Worm (Caenorhabditis elegans): ENCODE results near the gene T10H9.8.
A peak's percentile ranks its signal among the peaks of the same experiment; 100 is the strongest.

T10H9.8 gene

DNA sequence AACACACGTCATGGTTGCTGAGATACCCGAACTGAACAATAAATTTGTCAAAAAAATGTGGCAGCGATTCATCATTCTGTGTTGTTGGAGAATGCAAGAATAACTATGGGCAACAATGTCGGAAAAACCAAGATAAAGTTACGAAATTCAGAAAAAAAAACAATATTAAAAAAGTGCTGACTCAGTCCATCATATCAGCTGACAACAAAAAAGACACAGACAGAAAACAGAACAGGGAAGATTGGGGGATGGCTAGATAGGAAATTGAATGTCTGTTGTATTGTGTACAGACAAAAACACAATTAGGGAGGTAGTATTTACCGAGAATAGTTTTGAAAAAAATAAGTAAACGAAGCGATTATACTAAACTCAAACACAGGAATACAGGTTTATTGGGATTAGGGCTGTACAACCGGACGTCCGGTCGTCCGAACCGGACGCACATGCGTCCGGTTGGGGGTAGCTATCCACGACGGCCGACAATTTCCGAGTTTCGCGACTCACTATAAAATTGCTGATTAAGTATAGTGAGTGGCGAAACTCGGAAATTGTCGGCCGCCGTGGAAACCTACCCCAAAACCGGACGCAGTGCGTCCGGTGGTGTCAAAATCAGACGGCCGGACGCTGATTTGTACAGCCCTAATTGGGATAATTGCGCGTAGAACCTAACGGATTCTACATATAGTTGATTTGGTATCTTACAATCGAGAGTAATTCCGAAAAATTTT, 5.5 kb downstream of the T10H9.8 start:
- TF ChIP-seq xnd-1 (tag; optimal IDR thresholded peaks at IDR 0.05): peak; percentile 22
- no peak for TF ChIP-seq tlf-1 (GFP tag; optimal IDR thresholded peaks at IDR 0.05)
- TF ChIP-seq cebp-2 (GFP tag; IDR thresholded peaks at IDR 0.05): no peak
- TF ChIP-seq nhr-90 (tag; optimal IDR thresholded peaks at IDR 0.05): no peak
- no peak for TF ChIP-seq efl-1 (GFP tag; optimal IDR thresholded peaks at IDR 0.05)
- TF ChIP-seq B0261.1 (tag; optimal IDR thresholded peaks at IDR 0.05): no peak
- TF ChIP-seq snpc-1.1 (tag; optimal IDR thresholded peaks at IDR 0.05; ENCODE audit: insufficient read depth): peak; percentile 87
- no peak for TF ChIP-seq nfya-1 (tag; optimal IDR thresholded peaks at IDR 0.05; ENCODE audit: borderline replicate concordance, insufficient read depth)
- no peak for TF ChIP-seq snpc-1.3 (tag; optimal IDR thresholded peaks at IDR 0.05; ENCODE audit: insufficient read depth)
- TF ChIP-seq dpl-1 (GFP tag; optimal IDR thresholded peaks at IDR 0.05): no peak
- TF ChIP-seq athp-1 (tag; optimal IDR thresholded peaks at IDR 0.05): no peak
- TF ChIP-seq gei-17 (GFP tag; optimal IDR thresholded peaks at IDR 0.05): no peak
- TF ChIP-seq attf-5 (GFP tag; optimal IDR thresholded peaks at IDR 0.05): peak; percentile 42
- TF ChIP-seq F33H1.4 (GFP tag; IDR thresholded peaks at IDR 0.05): no peak
- no peak for TF ChIP-seq aptf-3 (GFP tag; IDR thresholded peaks at IDR 0.05)
- TF ChIP-seq snpc-4 (GFP tag; optimal IDR thresholded peaks at IDR 0.05): peak; percentile 87
- TF ChIP-seq snpc-4 (tag; optimal IDR thresholded peaks at IDR 0.05): peak in 3 of 4 experiments; percentile 85 to 97 (median 94)
- TF ChIP-seq mel-28 (tag; optimal IDR thresholded peaks at IDR 0.05; ENCODE audit: borderline replicate concordance): no peak
- no peak for TF ChIP-seq sdz-38 (tag; optimal IDR thresholded peaks at IDR 0.05)
- no peak for TF ChIP-seq hlh-12 (tag; optimal IDR thresholded peaks at IDR 0.05)
- TF ChIP-seq F57A8.1 (GFP tag; optimal IDR thresholded peaks at IDR 0.05): no peak
- TF ChIP-seq nhr-120 (GFP tag; IDR thresholded peaks at IDR 0.05): no peak
- no peak for TF ChIP-seq nfya-2 (GFP tag; IDR thresholded peaks at IDR 0.05)
- TF ChIP-seq cebp-1 (GFP tag; IDR thresholded peaks at IDR 0.05): peak; percentile 78
- peak; percentile 81 for TF ChIP-seq cebp-1 (tag; optimal IDR thresholded peaks at IDR 0.05)
- TF ChIP-seq let-607 (tag; optimal IDR thresholded peaks at IDR 0.05): no peak
- TF ChIP-seq pbrm-1 (GFP tag; IDR thresholded peaks at IDR 0.05): 0 out of 2 replicates have a peak, but pooled peaks have one; percentile 7
- peak; percentile 49 for TF ChIP-seq hmg-1.2 (GFP tag; IDR thresholded peaks at IDR 0.05)
- TF ChIP-seq bed-1 (GFP tag; IDR thresholded peaks at IDR 0.05): no peak
- no peak for TF ChIP-seq rpc-1 (optimal IDR thresholded peaks at IDR 0.05)
- TF ChIP-seq rpc-1 (tag; optimal IDR thresholded peaks at IDR 0.05): no peak
- TF ChIP-seq ztf-3 (GFP tag; optimal IDR thresholded peaks at IDR 0.05): no peak
- no peak for TF ChIP-seq him-1 (tag; optimal IDR thresholded peaks at IDR 0.05)
- peak; percentile 56 for TF ChIP-seq snpc-3.4 (tag; optimal IDR thresholded peaks at IDR 0.05)
- TF ChIP-seq mcd-1 (GFP tag; IDR thresholded peaks at IDR 0.05): no peak
- no peak for TF ChIP-seq unc-130 (GFP tag; optimal IDR thresholded peaks at IDR 0.05)
- TF ChIP-seq egl-44 (GFP tag; IDR thresholded peaks at IDR 0.05): no peak
- no peak for TF ChIP-seq rec-8 (tag; optimal IDR thresholded peaks at IDR 0.05)
- no peak for TF ChIP-seq F23B12.7 (tag; optimal IDR thresholded peaks at IDR 0.05; ENCODE audit: insufficient read depth)
- no peak for TF ChIP-seq ztf-22 (GFP tag; optimal IDR thresholded peaks at IDR 0.05)
- TF ChIP-seq nhr-80 (tag; optimal IDR thresholded peaks at IDR 0.05): peak; percentile 12

Data from whole organism, young adult.